Worm (Caenorhabditis elegans) whole organism, late embryonic: ENCODE measurements around the gene prde-1.

Source experiments
- F13H6.1 ChIP-seq: sonication (generic microtip); optimal IDR thresholded peaks from 2 replicates; lab custom pipeline; 2016; ENCODE audit warnings: missing genetic modification characterization, missing compliant biosample characterization
- T23F11.4 ChIP-seq: fragments of 200-800 bp; sonication (Bioruptor generic); optimal IDR thresholded peaks from 2 replicates; lab custom pipeline; 2018; ENCODE audit warnings: mild to moderate bottlenecking, missing genetic modification characterization, missing compliant biosample characterization
- ama-1 ChIP-seq: fragments of 150-350 bp; optimal IDR thresholded peaks from 2 replicates; lab custom pipeline; 2014
- ceh-19 ChIP-seq: fragments of 200-800 bp; sonication (Bioruptor generic); optimal IDR thresholded peaks from 2 replicates; lab custom pipeline; 2018; ENCODE audit warnings: mild to moderate bottlenecking, missing genetic modification characterization, missing compliant biosample characterization
- ceh-34 ChIP-seq: sonication (generic microtip); optimal IDR thresholded peaks from 2 replicates; lab custom pipeline; 2016; ENCODE audit warnings: mild to moderate bottlenecking, missing genetic modification characterization, missing compliant biosample characterization
- dmd-4 ChIP-seq: sonication (generic microtip); optimal IDR thresholded peaks from 2 replicates; lab custom pipeline; 2016; ENCODE audit warnings: borderline replicate concordance, missing genetic modification characterization, missing compliant biosample characterization
- dve-1 ChIP-seq: sonication (generic microtip); optimal IDR thresholded peaks from 2 replicates; lab custom pipeline; 2017; ENCODE audit warnings: antibody characterized with exemption, mild to moderate bottlenecking, missing genetic modification characterization, missing compliant biosample characterization
- eyg-1 ChIP-seq: sonication (generic microtip); optimal IDR thresholded peaks from 2 replicates; lab custom pipeline; 2016; ENCODE audit warnings: missing genotype, missing genetic modification characterization, missing compliant biosample characterization
- lim-6 ChIP-seq: sonication (generic microtip); optimal IDR thresholded peaks from 2 replicates; lab custom pipeline; 2016; ENCODE audit warnings: missing genetic modification characterization, missing compliant biosample characterization
- lin-11 ChIP-seq: fragments of 200-800 bp; sonication (Bioruptor generic); optimal IDR thresholded peaks from 2 replicates; lab custom pipeline; 2018; ENCODE audit warnings: mild to moderate bottlenecking, missing genetic modification characterization, missing compliant biosample characterization
- odd-2 ChIP-seq: sonication (generic microtip); optimal IDR thresholded peaks from 2 replicates; lab custom pipeline; 2017; ENCODE audit warnings: antibody characterized with exemption, mild to moderate bottlenecking, missing genetic modification characterization, missing compliant biosample characterization
- pag-3 ChIP-seq: sonication (generic microtip); optimal IDR thresholded peaks from 2 replicates; lab custom pipeline; 2016; ENCODE audit warnings: missing compliant biosample characterization, missing genetic modification characterization, borderline replicate concordance
- unc-86 ChIP-seq: sonication (generic microtip); optimal IDR thresholded peaks from 2 replicates; lab custom pipeline; 2016; ENCODE audit warnings: missing genetic modification characterization, missing compliant biosample characterization
- zip-5 ChIP-seq: sonication (generic microtip); optimal IDR thresholded peaks from 2 replicates; lab custom pipeline; 2016; ENCODE audit warnings: missing genetic modification characterization, missing compliant biosample characterization

DNA sequence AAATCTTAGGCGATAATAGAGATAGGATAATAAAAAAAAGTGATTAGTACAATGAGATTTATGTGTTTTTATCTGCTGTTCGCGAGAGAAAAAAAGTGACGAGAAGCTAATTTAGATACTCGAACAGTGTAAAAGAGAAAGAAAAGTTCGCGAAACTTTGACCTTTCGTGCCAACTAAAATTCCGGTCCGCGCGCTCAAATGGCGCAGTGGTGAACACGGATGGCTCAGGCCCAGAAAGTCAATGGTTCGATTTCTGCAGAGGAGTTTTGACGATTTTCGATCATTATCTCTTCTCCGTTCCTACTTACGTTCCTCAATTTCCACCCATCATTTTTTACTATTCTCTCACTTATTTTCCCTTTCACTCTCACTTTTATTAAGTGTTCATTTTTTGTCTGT is 21.6 kb upstream of the prde-1 start:
- no peak for TF ChIP-seq pag-3 (tag; lab: Kevin White, UChicago)
- TF ChIP-seq ceh-34, result no peak
- no peak for TF ChIP-seq T23F11.4 (GFP tag; lab: Kevin White, UChicago)
- no peak for TF ChIP-seq eyg-1
- no peak for TF ChIP-seq odd-2 (tag; lab: Kevin White, UChicago)
- TF ChIP-seq F13H6.1 (tag; lab: Kevin White, UChicago), result no peak
- TF ChIP-seq ama-1 (lab: Kevin White, UChicago), result no peak
- TF ChIP-seq ceh-19 (GFP tag; lab: Kevin White, UChicago), result no peak
- no peak for TF ChIP-seq lim-6 (tag; lab: Kevin White, UChicago)
- TF ChIP-seq zip-5 (tag; lab: Kevin White, UChicago), result no peak
- TF ChIP-seq unc-86, result no peak
- TF ChIP-seq dve-1, result no peak
- no peak for TF ChIP-seq lin-11
- no peak for TF ChIP-seq dmd-4 (tag; lab: Kevin White, UChicago)
